Fruit fly (Drosophila melanogaster): Measurements from ENCODE around the gene kis.

The kis gene

DNA sequence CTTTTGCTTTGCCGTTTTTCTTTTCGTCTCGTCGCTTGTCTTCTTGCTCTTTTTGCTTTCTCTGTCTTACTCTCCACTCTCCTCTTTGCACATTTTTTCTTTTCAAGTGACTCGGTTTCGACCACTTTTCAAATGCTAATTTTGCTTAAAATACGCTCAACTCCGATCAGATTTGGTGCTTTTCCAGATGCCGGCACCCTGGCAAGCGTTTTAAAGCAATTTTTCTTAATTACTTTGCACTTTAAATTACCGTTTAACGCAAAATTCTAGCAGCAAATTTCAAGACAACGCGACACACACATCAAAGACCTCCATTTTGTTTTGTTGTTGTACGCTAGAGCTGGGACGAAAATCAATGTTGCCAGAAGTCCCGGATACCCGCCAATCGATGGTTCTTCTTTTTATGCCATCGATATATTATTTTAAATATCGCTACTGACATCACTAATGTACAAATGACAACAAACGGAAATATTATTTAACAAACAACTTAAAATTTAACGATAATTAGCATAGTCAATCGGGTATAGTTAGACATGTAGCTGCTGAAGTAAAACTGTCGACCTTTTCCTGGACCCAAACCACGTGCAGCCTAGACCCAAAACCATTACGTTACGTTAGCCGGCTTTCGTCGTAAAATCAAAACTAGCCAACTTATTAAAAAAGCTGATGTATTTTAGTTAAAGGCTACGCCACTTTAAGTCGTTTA, at the start of gene kis:
kis (minus strand) TSS at position 317 of the 709 bp plus-strand sequence.
- TF ChIP-seq sv (GFP tag; optimal IDR thresholded peaks at IDR 0.05) (no peak), Mio (GFP tag; optimal IDR thresholded peaks at IDR 0.05) (no peak), foxo (GFP tag; optimal IDR thresholded peaks at IDR 0.05) (peak in 1 of 2 experiments; percentile 48), woc (GFP tag; optimal IDR thresholded peaks at IDR 0.05) (peak; percentile 11), h (GFP tag; optimal IDR thresholded peaks at IDR 0.05) (peak; percentile 69), pan (optimal IDR thresholded peaks at IDR 0.05) (no peak), HLH106 (tag; optimal IDR thresholded peaks at IDR 0.05) (peak; percentile 34), sage (GFP tag; optimal IDR thresholded peaks at IDR 0.05) (no peak), dmrt93B (GFP tag; optimal IDR thresholded peaks at IDR 0.05) (no peak), CrebA (GFP tag; optimal IDR thresholded peaks at IDR 0.05; ENCODE audit: borderline replicate concordance) (no peak), CG9705 (GFP tag; optimal IDR thresholded peaks at IDR 0.05) (peak; percentile 20), OdsH (GFP tag; optimal IDR thresholded peaks at IDR 0.05) (peak; percentile 5), dl (GFP tag; optimal IDR thresholded peaks at IDR 0.05; ENCODE audit: insufficient read depth in 1 of 2, partially characterized antibody in 2 of 2) (no peak), GATAd (GFP tag; optimal IDR thresholded peaks at IDR 0.05) (no peak), tai (GFP tag; optimal IDR thresholded peaks at IDR 0.05) (no peak), jim (GFP tag; optimal IDR thresholded peaks at IDR 0.05) (no peak), Rel (GFP tag; optimal IDR thresholded peaks at IDR 0.05) (no peak), Rel (tag; optimal IDR thresholded peaks at IDR 0.05) (peak; percentile 31), CG32264 (GFP tag; optimal IDR thresholded peaks at IDR 0.05) (no peak), N (GFP tag; optimal IDR thresholded peaks at IDR 0.05) (no peak), Dfd (GFP tag; optimal IDR thresholded peaks at IDR 0.05) (no peak), Vsx2 (GFP tag; optimal IDR thresholded peaks at IDR 0.05; ENCODE audit: partially characterized antibody) (no peak), br (GFP tag; optimal IDR thresholded peaks at IDR 0.05) (peak; percentile 41), Abd-B (GFP tag; optimal IDR thresholded peaks at IDR 0.05) (no peak), Hr78 (GFP tag; optimal IDR thresholded peaks at IDR 0.05) (no peak), Jra (GFP tag; optimal IDR thresholded peaks at IDR 0.05) (peak; percentile 64), usp (GFP tag; optimal IDR thresholded peaks at IDR 0.05) (no peak), Hnf4 (GFP tag; optimal IDR thresholded peaks at IDR 0.05) (no peak), rgr (GFP tag; optimal IDR thresholded peaks at IDR 0.05) (peak; percentile 21), Hr83 (GFP tag; optimal IDR thresholded peaks at IDR 0.05; ENCODE audit: poor library complexity, severe bottlenecking) (peak; percentile 33), ey (GFP tag; optimal IDR thresholded peaks at IDR 0.05) (no peak), fru (GFP tag; optimal IDR thresholded peaks at IDR 0.05) (no peak), lola (GFP tag; optimal IDR thresholded peaks at IDR 0.05) (no peak), Dif (GFP tag; optimal IDR thresholded peaks at IDR 0.05; ENCODE audit: partially characterized antibody) (no peak), psq (GFP tag; optimal IDR thresholded peaks at IDR 0.05) (peak; percentile 95), dsf (GFP tag; optimal IDR thresholded peaks at IDR 0.05; ENCODE audit: borderline replicate concordance) (no peak), Myc (optimal IDR thresholded peaks at IDR 0.05) (peak; percentile 13), Sp1 (GFP tag; optimal IDR thresholded peaks at IDR 0.05) (peak; percentile 55), brk (GFP tag; optimal IDR thresholded peaks at IDR 0.05) (no peak)

DNA sequence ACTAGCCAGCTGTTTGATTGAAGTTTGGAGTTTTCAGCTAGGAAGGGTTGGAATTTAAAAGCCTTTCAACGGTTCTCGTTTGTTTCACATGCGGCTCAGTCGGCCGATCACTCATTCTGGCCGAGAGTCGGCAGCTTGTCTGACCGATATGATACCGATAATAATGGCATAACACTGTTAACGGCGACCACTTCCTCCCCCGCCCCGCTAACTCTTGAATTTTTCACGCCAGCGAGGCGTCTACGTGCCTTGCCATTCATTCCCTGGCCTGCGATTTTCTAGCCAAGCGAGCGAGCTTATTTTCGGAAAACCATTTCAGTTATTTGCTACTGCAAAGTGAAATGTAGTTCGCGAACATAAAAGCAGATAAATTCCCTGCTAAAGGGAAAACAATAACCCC, 49.4 kb upstream of the kis start:
- TF ChIP-seq dsf (GFP tag; optimal IDR thresholded peaks at IDR 0.05; ENCODE audit: borderline replicate concordance), result no peak
- no peak for TF ChIP-seq CG32264 (GFP tag; optimal IDR thresholded peaks at IDR 0.05)
- no peak for TF ChIP-seq N (GFP tag; optimal IDR thresholded peaks at IDR 0.05)
- TF ChIP-seq CrebA (GFP tag; optimal IDR thresholded peaks at IDR 0.05; ENCODE audit: borderline replicate concordance), result no peak
- TF ChIP-seq sv (GFP tag; optimal IDR thresholded peaks at IDR 0.05), result no peak
- TF ChIP-seq HLH106 (tag; optimal IDR thresholded peaks at IDR 0.05), result no peak
- no peak for TF ChIP-seq br (GFP tag; optimal IDR thresholded peaks at IDR 0.05)
- TF ChIP-seq Abd-B (GFP tag; optimal IDR thresholded peaks at IDR 0.05), result no peak
- TF ChIP-seq jim (GFP tag; optimal IDR thresholded peaks at IDR 0.05), result no peak
- no peak for TF ChIP-seq fru (GFP tag; optimal IDR thresholded peaks at IDR 0.05)
- TF ChIP-seq Hnf4 (GFP tag; optimal IDR thresholded peaks at IDR 0.05), result no peak
- TF ChIP-seq Hr78 (GFP tag; optimal IDR thresholded peaks at IDR 0.05), result no peak
- TF ChIP-seq Myc (optimal IDR thresholded peaks at IDR 0.05), result no peak
- no peak for TF ChIP-seq dl (GFP tag; optimal IDR thresholded peaks at IDR 0.05; ENCODE audit: insufficient read depth in 1 of 2, partially characterized antibody in 2 of 2)
- no peak for TF ChIP-seq CG9705 (GFP tag; optimal IDR thresholded peaks at IDR 0.05)

Data from whole organism, wandering third instar larva.